Worm (Caenorhabditis elegans): ENCODE measurements around the gene nas-23.

ce11 chrII:7456184-7456583 is 37.3 kb downstream of the nas-23 start, which contains the start of gene D1022.3:
- TF ChIP-seq unc-62 (GFP tag; optimal IDR thresholded peaks at IDR 0.05), result no peak
- TF ChIP-seq nhr-11 (tag; optimal IDR thresholded peaks at IDR 0.05), result no peak
- TF ChIP-seq pha-4 (tag; optimal IDR thresholded peaks at IDR 0.05), result no peak
- no peak for TF ChIP-seq fkh-10 (GFP tag; optimal IDR thresholded peaks at IDR 0.05)
- no peak for TF ChIP-seq nhr-237 (tag; optimal IDR thresholded peaks at IDR 0.05)
- TF ChIP-seq aly-2 (tag; optimal IDR thresholded peaks at IDR 0.05), result no peak
- no peak for TF ChIP-seq snpc-4 (tag; optimal IDR thresholded peaks at IDR 0.05)
- no peak for TF ChIP-seq skn-1 (tag; optimal IDR thresholded peaks at IDR 0.05)
- no peak for TF ChIP-seq elt-2 (tag; optimal IDR thresholded peaks at IDR 0.05)
- TF ChIP-seq nhr-28 (tag; optimal IDR thresholded peaks at IDR 0.05), result no peak
- TF ChIP-seq ztf-4 (tag; optimal IDR thresholded peaks at IDR 0.05), result no peak

Measured in whole organism, L3 larva.